Fruit fly (Drosophila melanogaster) whole organism, embryonic: Measurements from ENCODE around the gene Ypel.

Source experiments
- Antp ChIP-seq: fragments of 200-800 bp; sonication (Bioruptor generic); optimal IDR thresholded peaks from 3 replicates; lab custom pipeline; 2016; ENCODE audit warnings: missing biosample characterization, missing genetic modification characterization
- Asciz ChIP-seq: fragments of 200-800 bp; sonication (Bioruptor generic); optimal IDR thresholded peaks from 2 replicates; lab custom pipeline; 2017; ENCODE audit warnings: missing biosample characterization, mild to moderate bottlenecking, missing genetic modification characterization, missing genetic modification reagents
- CG12155 ChIP-seq: fragments of 200-800 bp; sonication (Bioruptor generic); optimal IDR thresholded peaks from 3 replicates; lab custom pipeline; 2016; ENCODE audit warnings: missing biosample characterization, missing genetic modification characterization
- CG13123 ChIP-seq: fragments of 200-800 bp; sonication (Bioruptor generic); optimal IDR thresholded peaks from 2 replicates; lab custom pipeline; 2016; ENCODE audit warnings: missing biosample characterization, missing genetic modification characterization
- CG14014 ChIP-seq: fragments of 200-800 bp; sonication (Bioruptor generic); IDR thresholded peaks from 2 replicates; pipeline ENCODE4 v1.3.6; 2022; ENCODE audit warnings: missing biosample characterization, missing genetic modification characterization
- CG14667 ChIP-seq: fragments of 200-800 bp; sonication (Bioruptor generic); IDR thresholded peaks from 2 replicates; pipeline ENCODE4 v1.3.6; 2022; ENCODE audit warnings: missing biosample characterization, missing genetic modification characterization
- CG14965 ChIP-seq: fragments of 200-800 bp; sonication (Bioruptor generic); optimal IDR thresholded peaks from 2 replicates; lab custom pipeline; 2016; ENCODE audit warnings: missing biosample characterization, missing genetic modification characterization, borderline replicate concordance
- CG15011 ChIP-seq: fragments of 200-800 bp; sonication (Bioruptor generic); optimal IDR thresholded peaks from 3 replicates; lab custom pipeline; 2018; ENCODE audit warnings: missing biosample characterization, mild to moderate bottlenecking, missing genetic modification characterization
- CG1529 ChIP-seq: fragments of 200-800 bp; sonication (Bioruptor generic); optimal IDR thresholded peaks from 3 replicates; lab custom pipeline; 2018; ENCODE audit warnings: missing biosample characterization, missing genetic modification characterization
- CG18011 ChIP-seq: fragments of 200-800 bp; sonication (Bioruptor generic); optimal IDR thresholded peaks from 2 replicates; lab custom pipeline; 2017; ENCODE audit warnings: missing biosample characterization, missing genetic modification characterization, mild to moderate bottlenecking, moderate library complexity, missing genotype
- CG2712 ChIP-seq: fragments of 200-800 bp; optimal IDR thresholded peaks from 3 replicates; lab custom pipeline; 2019; ENCODE audit warnings: missing biosample characterization, mild to moderate bottlenecking, missing genetic modification characterization, moderate library complexity
- CG30403 ChIP-seq: fragments of 200-800 bp; sonication (Bioruptor generic); optimal IDR thresholded peaks from 3 replicates; lab custom pipeline; 2016; ENCODE audit warnings: missing biosample characterization, missing genetic modification characterization
- CG32532 ChIP-seq: fragments of 200-800 bp; sonication (Bioruptor generic); IDR thresholded peaks from 2 replicates; pipeline ENCODE4 v1.3.6; 2022; ENCODE audit warnings: missing biosample characterization, missing genetic modification characterization
- CG32772 ChIP-seq: fragments of 200-800 bp; sonication (Bioruptor generic); IDR thresholded peaks from 2 replicates; pipeline ENCODE4 v1.3.6; 2022; ENCODE audit warnings: missing biosample characterization, missing genetic modification characterization
- CG34422 ChIP-seq: fragments of 200-800 bp; sonication (Bioruptor generic); IDR thresholded peaks from 3 replicates; pipeline ENCODE4 v1.3.6; 2022; ENCODE audit warnings: missing biosample characterization, missing genetic modification characterization
- CG3838 ChIP-seq: fragments of 200-800 bp; sonication (Bioruptor generic); optimal IDR thresholded peaks from 3 replicates; lab custom pipeline; 2016; ENCODE audit warnings: missing biosample characterization, missing genetic modification characterization
- CG9609 ChIP-seq: fragments of 200-800 bp; sonication (Bioruptor generic); optimal IDR thresholded peaks from 3 replicates; lab custom pipeline; 2016; ENCODE audit warnings: missing biosample characterization, missing genetic modification characterization
- CkIIα-i1 ChIP-seq: fragments of 200-800 bp; sonication (Bioruptor generic); IDR thresholded peaks from 2 replicates; pipeline ENCODE4 v1.3.6; 2022; ENCODE audit warnings: missing biosample characterization, missing genetic modification characterization
- Eip74EF ChIP-seq, 2 experiments: fragments of 200-800 bp in 1 of 2; fragments of >200 bp in 1 of 2; sonication (Bioruptor generic) in 1 of 2; optimal IDR thresholded peaks; 2 replicates each; lab custom pipeline; 2017 to 2019; ENCODE audit warnings: missing biosample characterization in 2 of 2, missing genetic modification characterization in 2 of 2, mild to moderate bottlenecking in 1 of 2, moderate library complexity in 1 of 2
- Elba2 ChIP-seq: fragments of 200-800 bp; sonication (Bioruptor generic); optimal IDR thresholded peaks from 3 replicates; lab custom pipeline; 2016; ENCODE audit warnings: missing biosample characterization, missing genetic modification characterization
- Ets65A ChIP-seq: fragments of 200-800 bp; sonication (Bioruptor generic); peaks from one replicate; lab custom pipeline; 2016; ENCODE audit warnings: missing biosample characterization, missing genetic modification characterization
- H15 ChIP-seq: fragments of 200-800 bp; sonication (Bioruptor generic); IDR thresholded peaks from 3 replicates; pipeline ENCODE4 v1.3.6; 2022; ENCODE audit warnings: missing biosample characterization, missing genetic modification characterization
- H2.0 ChIP-seq: fragments of 200-800 bp; sonication (Bioruptor generic); IDR thresholded peaks from 2 replicates; pipeline ENCODE4 v1.3.6; 2022; ENCODE audit warnings: missing biosample characterization, missing genetic modification characterization
- HLHmδ ChIP-seq: fragments of 200-800 bp; sonication (Bioruptor generic); optimal IDR thresholded peaks from 2 replicates; lab custom pipeline; 2018; ENCODE audit warnings: missing biosample characterization, mild to moderate bottlenecking, missing genetic modification characterization, moderate library complexity
- Kr ChIP-seq: fragments of 200-800 bp; sonication (Bioruptor generic); optimal IDR thresholded peaks from 2 replicates; lab custom pipeline; 2017; ENCODE audit warnings: missing biosample characterization, mild to moderate bottlenecking, missing genetic modification characterization
- Myb ChIP-seq: fragments of 200-800 bp; sonication (Bioruptor generic); optimal IDR thresholded peaks from 2 replicates; lab custom pipeline; 2016; ENCODE audit warnings: missing biosample characterization, missing genetic modification characterization
- Ptx1 ChIP-seq: fragments of 200-800 bp; sonication (Bioruptor generic); IDR thresholded peaks from 2 replicates; pipeline ENCODE4 v1.3.6; 2022; ENCODE audit warnings: missing biosample characterization, missing genetic modification characterization
- Taf1 ChIP-seq: fragments of 200-800 bp; sonication (Bioruptor generic); IDR thresholded peaks from 2 replicates; pipeline ENCODE4 v1.3.6; 2022; ENCODE audit warnings: missing biosample characterization, missing genetic modification characterization
- al ChIP-seq: fragments of 200-800 bp; sonication (Bioruptor generic); IDR thresholded peaks from 2 replicates; pipeline ENCODE4 v1.3.6; 2022; ENCODE audit warnings: missing biosample characterization, missing genetic modification characterization
- amos ChIP-seq: fragments of 200-800 bp; sonication (Bioruptor generic); IDR thresholded peaks from 2 replicates; pipeline ENCODE4 v1.3.6; 2022; ENCODE audit warnings: missing biosample characterization, missing genetic modification characterization; ENCODE audit not compliant: partially characterized antibody
- ash1 ChIP-seq: fragments of 200-800 bp; sonication (Bioruptor generic); optimal IDR thresholded peaks from 2 replicates; lab custom pipeline; 2018; ENCODE audit warnings: missing biosample characterization, mild to moderate bottlenecking, missing genetic modification characterization
- bsh ChIP-seq, 2 experiments: fragments of 200-800 bp; sonication (Bioruptor generic); optimal IDR thresholded peaks; 2 replicates each; lab custom pipeline; 2017 to 2018; ENCODE audit warnings: mild to moderate bottlenecking in 2 of 2, missing biosample characterization in 2 of 2, missing genetic modification characterization in 2 of 2, moderate library complexity in 1 of 2
- da ChIP-seq: fragments of 200-800 bp; sonication (Bioruptor generic); optimal IDR thresholded peaks from 2 replicates; lab custom pipeline; 2016; ENCODE audit warnings: missing biosample characterization, missing genetic modification characterization
- danr ChIP-seq: fragments of 200-800 bp; sonication (Bioruptor generic); IDR thresholded peaks from 2 replicates; pipeline ENCODE4 v1.3.6; 2022; ENCODE audit warnings: missing biosample characterization, missing genetic modification characterization
- dpn ChIP-seq, 2 experiments: fragments of 200-800 bp; sonication (Bioruptor generic); optimal IDR thresholded peaks; 3 replicates each; lab custom pipeline; 2016; ENCODE audit warnings: missing biosample characterization in 2 of 2, missing genetic modification characterization in 2 of 2
- en ChIP-seq: fragments of 200-800 bp; sonication (Bioruptor generic); optimal IDR thresholded peaks from 2 replicates; lab custom pipeline; 2016; ENCODE audit warnings: missing biosample characterization, missing genetic modification characterization
- exex ChIP-seq: fragments of 200-800 bp; sonication (Bioruptor generic); optimal IDR thresholded peaks from 4 replicates; lab custom pipeline; 2018; ENCODE audit warnings: missing biosample characterization, mild to moderate bottlenecking, missing genetic modification characterization, moderate library complexity
- fru ChIP-seq: fragments of >200 bp; optimal IDR thresholded peaks from 2 replicates; lab custom pipeline; 2017
- insv ChIP-seq, 2 experiments: fragments of 200-800 bp; sonication (Bioruptor generic); optimal IDR thresholded peaks; 3 replicates each; lab custom pipeline; 2016 to 2018; ENCODE audit warnings: missing biosample characterization in 2 of 2, missing genetic modification characterization in 2 of 2
- inv ChIP-seq: fragments of 200-800 bp; sonication (Bioruptor generic); IDR thresholded peaks from 2 replicates; pipeline ENCODE4 v1.3.6; 2022; ENCODE audit warnings: missing biosample characterization, missing genetic modification characterization; ENCODE audit not compliant: partially characterized antibody
- kay ChIP-seq: fragments of 200-800 bp; sonication (Bioruptor generic); optimal IDR thresholded peaks from 2 replicates; lab custom pipeline; 2016; ENCODE audit warnings: missing biosample characterization, missing genetic modification characterization
- ken ChIP-seq: fragments of 200-800 bp; sonication (Bioruptor generic); IDR thresholded peaks from 3 replicates; pipeline ENCODE4 v1.3.6; 2022; ENCODE audit warnings: missing biosample characterization, missing genetic modification characterization
- nom ChIP-seq: fragments of 200-800 bp; sonication (Bioruptor generic); optimal IDR thresholded peaks from 2 replicates; lab custom pipeline; 2017; ENCODE audit warnings: missing biosample characterization, missing genetic modification characterization, mild to moderate bottlenecking, moderate library complexity, missing genetic modification reagents
- oc ChIP-seq: fragments of 200-800 bp; sonication (Bioruptor generic); optimal IDR thresholded peaks from 2 replicates; lab custom pipeline; 2018; ENCODE audit warnings: missing biosample characterization, mild to moderate bottlenecking, missing genetic modification characterization, moderate library complexity
- pan ChIP-seq, 4 experiments: fragments of >200 bp in 3 of 4; fragments of 200-800 bp in 1 of 4; sonication (Bioruptor generic) in 1 of 4; optimal IDR thresholded peaks in 3 of 4; IDR thresholded peaks in 1 of 4; 2 replicates each; pipeline versions ENCODE4 v1.3.6 to Lab custom; 2017 to 2022; ENCODE audit warnings: missing biosample characterization in 2 of 4, missing genetic modification characterization in 2 of 4, mixed read lengths in 1 of 4
- sd ChIP-seq: fragments of 200-800 bp; sonication (Bioruptor generic); optimal IDR thresholded peaks from 3 replicates; lab custom pipeline; 2018; ENCODE audit warnings: missing biosample characterization, mild to moderate bottlenecking, missing genetic modification characterization, moderate library complexity
- sisA ChIP-seq: fragments of 200-800 bp; sonication (Bioruptor generic); IDR thresholded peaks from 2 replicates; pipeline ENCODE4 v1.3.6; 2022; ENCODE audit warnings: missing biosample characterization, missing genetic modification characterization
- sqz ChIP-seq: fragments of 200-800 bp; sonication (Bioruptor generic); optimal IDR thresholded peaks from 3 replicates; lab custom pipeline; 2018; ENCODE audit warnings: missing biosample characterization, mild to moderate bottlenecking, missing genetic modification characterization
- tgo ChIP-seq: fragments of 200-800 bp; sonication (Bioruptor generic); IDR thresholded peaks from 3 replicates; pipeline ENCODE4 v1.3.6; 2022; ENCODE audit warnings: missing biosample characterization, missing genetic modification characterization
- tup ChIP-seq: fragments of 200-800 bp; sonication (Bioruptor generic); optimal IDR thresholded peaks from 2 replicates; lab custom pipeline; 2016; ENCODE audit warnings: missing biosample characterization, mild to moderate bottlenecking, missing genetic modification characterization, moderate library complexity

Gene Ypel

dm6 chrX:10232497-10232896 lies 20.3 kb upstream of the Ypel start (continued):
- TF ChIP-seq sd (tag; lab: Kevin White, UChicago) = peak; percentile 62
- no peak for TF ChIP-seq nom (GFP tag; lab: Kevin White, UChicago)
- TF ChIP-seq dpn (GFP tag; optimal IDR thresholded peaks at IDR 0.05; lab: Kevin White, UChicago) = peak; percentile 54 to 72
- peak; percentile 41 for TF ChIP-seq CG3838 (GFP tag; lab: Kevin White, UChicago)
- TF ChIP-seq fru (lab: Kevin White, UChicago) = no peak
- no peak for TF ChIP-seq tup
- no peak for TF ChIP-seq inv
- peak; percentile 82 for TF ChIP-seq CG2712 (tag; lab: Kevin White, UChicago)
- peak; percentile 50 for TF ChIP-seq Myb (GFP tag; lab: Kevin White, UChicago)
- TF ChIP-seq CG1529 (GFP tag; lab: Kevin White, UChicago) = peak; percentile 69
- peak; percentile 70 for TF ChIP-seq oc (tag; lab: Kevin White, UChicago)
- peak; percentile 49; the same call in 1 of the 2 replicates for TF ChIP-seq H2.0 (GFP tag; lab: Robert Waterston, UW)
- no peak for TF ChIP-seq Asciz (GFP tag; lab: Kevin White, UChicago)
- TF ChIP-seq CG15011 (GFP tag; lab: Kevin White, UChicago) = peak; percentile 46
- 0 out of 3 replicates have a peak, but pooled peaks have one; percentile 48 for TF ChIP-seq H15 (GFP tag; lab: Robert Waterston, UW)
- peak; percentile 43 for TF ChIP-seq kay
- TF ChIP-seq Eip74EF (GFP tag; optimal IDR thresholded peaks at IDR 0.05; lab: Kevin White, UChicago) = peak in 1 of 2 experiments; percentile 83
- peak; percentile 80 for TF ChIP-seq Ets65A (GFP tag; lab: Kevin White, UChicago)
- 0 out of 2 replicates have a peak, but pooled peaks have one; percentile 48 for TF ChIP-seq CG14014
- peak; percentile 51 for TF ChIP-seq CG18011 (GFP tag; lab: Kevin White, UChicago)
- no peak for TF ChIP-seq Elba2 (GFP tag; lab: Kevin White, UChicago)
- no peak for TF ChIP-seq pan (optimal IDR thresholded peaks at IDR 0.05; lab: Kevin White, UChicago)
- TF ChIP-seq pan (GFP tag; optimal IDR thresholded peaks at IDR 0.05 in 1 of 2, IDR thresholded peaks at IDR 0.05 in 1 of 2) = peak in 1 of 2 experiments; percentile 72
- TF ChIP-seq CG30403 = peak; percentile 83
- TF ChIP-seq bsh (GFP tag; optimal IDR thresholded peaks at IDR 0.05; lab: Kevin White, UChicago) = peak in 1 of 2 experiments; percentile 56
- no peak for TF ChIP-seq Kr (GFP tag; lab: Kevin White, UChicago)
- no peak for TF ChIP-seq da (GFP tag; lab: Kevin White, UChicago)
- 0 out of 3 replicates have a peak, but pooled peaks have one; percentile 30 for TF ChIP-seq CG34422
- no peak for TF ChIP-seq ash1
- TF ChIP-seq HLHmδ (GFP tag; lab: Kevin White, UChicago) = no peak
- TF ChIP-seq CkIIα-i1 = no peak
- TF ChIP-seq amos = no peak
- TF ChIP-seq Ptx1 (GFP tag; lab: Robert Waterston, UW) = peak; percentile 77
- no peak for TF ChIP-seq Taf1 (GFP tag; lab: Robert Waterston, UW)
- TF ChIP-seq insv (GFP tag; optimal IDR thresholded peaks at IDR 0.05; lab: Kevin White, UChicago) = peak in 1 of 2 experiments; percentile 1
- TF ChIP-seq CG13123 (GFP tag; lab: Kevin White, UChicago) = peak; percentile 33
- peak; percentile 8 for TF ChIP-seq en (GFP tag; lab: Kevin White, UChicago)
- 0 out of 2 replicates have a peak, but pooled peaks have one; percentile 14 for TF ChIP-seq CG14667 (GFP tag; lab: Robert Waterston, UW)
- TF ChIP-seq exex (tag; lab: Kevin White, UChicago) = no peak
- peak; percentile 43 for TF ChIP-seq CG32772 (GFP tag; lab: Robert Waterston, UW)
- peak; percentile 62; the same call in 2 of the 3 replicates for TF ChIP-seq tgo (GFP tag; lab: Robert Waterston, UW)
- peak; percentile 19; the same call in 1 of the 2 replicates for TF ChIP-seq al (GFP tag; lab: Robert Waterston, UW)
- peak; percentile 52 for TF ChIP-seq CG12155 (GFP tag; lab: Kevin White, UChicago)
- peak; percentile 30; the same call in 1 of the 2 replicates for TF ChIP-seq sisA (GFP tag; lab: Robert Waterston, UW)
- peak; percentile 36 for TF ChIP-seq Antp (GFP tag; lab: Kevin White, UChicago)
- TF ChIP-seq CG32532 (GFP tag; lab: Robert Waterston, UW) = peak; percentile 62; the same call in 1 of the 2 replicates
- peak; percentile 14 for TF ChIP-seq CG9609
- TF ChIP-seq CG14965 = no peak
- peak; percentile 61 for TF ChIP-seq sqz
- peak; percentile 66; the same call in 2 of the 3 replicates for TF ChIP-seq ken
- peak; percentile 55; the same call in 1 of the 2 replicates for TF ChIP-seq danr
